Worm (Caenorhabditis elegans) whole organism, L1 larva: ENCODE data around the gene cdc-37.

Experiments used
- Y116A8C.19 ChIP-seq: sonication (generic microtip); optimal IDR thresholded peaks from 2 replicates; lab custom pipeline; 2016; ENCODE audit warnings: missing compliant biosample characterization, missing genetic modification characterization, borderline replicate concordance
- ceh-82 ChIP-seq, 3 experiments: fragments of 150-350 bp in 1 of 3; sonication (generic microtip) in 2 of 3; optimal IDR thresholded peaks; 2 replicates each; lab custom pipeline; 2014 to 2017; ENCODE audit warnings: missing biosample characterization in 3 of 3, missing genetic modification characterization in 3 of 3
- irx-1 ChIP-seq: sonication (generic microtip); optimal IDR thresholded peaks from 2 replicates; lab custom pipeline; 2016; ENCODE audit warnings: missing genetic modification characterization, missing compliant biosample characterization
- zag-1 ChIP-seq: fragments of 150-350 bp; optimal IDR thresholded peaks from 2 replicates; lab custom pipeline; 2014; ENCODE audit warnings: missing biosample characterization, missing genetic modification characterization

- TF ChIP-seq zag-1 (tag; lab: Kevin White, UChicago) (no peak), irx-1 (tag; lab: Kevin White, UChicago) (no peak), Y116A8C.19 (tag; lab: Kevin White, UChicago) (no peak), ceh-82 (tag; optimal IDR thresholded peaks at IDR 0.05; lab: Kevin White, UChicago) (no peak)
Observed at ce11 chrII:551245-551904, 29.0 kb downstream of the cdc-37 start, which contains the start of gene lips-7.
